Worm (Caenorhabditis elegans) whole organism, L1 larva: ENCODE measurements around the gene R03C1.1.

Experiments
- C04F5.9 ChIP-seq: sonication (generic microtip); optimal IDR thresholded peaks from 2 replicates; lab custom pipeline; 2016; ENCODE audit warnings: missing genetic modification characterization, missing compliant biosample characterization
- C16A3.4 ChIP-seq: fragments of 150-350 bp; optimal IDR thresholded peaks from 2 replicates; lab custom pipeline; 2014; ENCODE audit warnings: missing biosample characterization, missing genetic modification characterization
- C34B4.2 ChIP-seq: sonication (generic microtip); optimal IDR thresholded peaks from 2 replicates; lab custom pipeline; 2017; ENCODE audit warnings: mild to moderate bottlenecking, missing genetic modification characterization, missing compliant biosample characterization
- F16B12.6 ChIP-seq: fragments of 150-350 bp; optimal IDR thresholded peaks from 2 replicates; lab custom pipeline; 2014; ENCODE audit warnings: missing biosample characterization, missing genetic modification characterization
- alr-1 ChIP-seq: fragments of 200-800 bp; sonication (Bioruptor generic); optimal IDR thresholded peaks from 2 replicates; lab custom pipeline; 2018; ENCODE audit warnings: borderline replicate concordance, mild to moderate bottlenecking, missing genetic modification characterization, missing compliant biosample characterization
- blmp-1 ChIP-seq: fragments of 150-350 bp; optimal IDR thresholded peaks from 2 replicates; lab custom pipeline; 2014; ENCODE audit warnings: missing biosample characterization, missing genetic modification characterization
- ceh-63 ChIP-seq: fragments of 200-800 bp; sonication (Bioruptor generic); optimal IDR thresholded peaks from 2 replicates; lab custom pipeline; 2018; ENCODE audit warnings: mild to moderate bottlenecking, missing genetic modification characterization, missing compliant biosample characterization
- ces-1 ChIP-seq: fragments of 150-350 bp; optimal IDR thresholded peaks from 2 replicates; lab custom pipeline; 2014; ENCODE audit warnings: missing biosample characterization, missing genetic modification reagents, missing genetic modification characterization
- dpl-1 ChIP-seq, 3 experiments: fragments of 150-350 bp in 2 of 3; sonication (generic microtip) in 1 of 3; optimal IDR thresholded peaks; 2 replicates each; lab custom pipeline; 2014 to 2017; ENCODE audit warnings: missing biosample characterization in 3 of 3, missing genetic modification characterization in 3 of 3, missing genetic modification reagents in 3 of 3
- dsc-1 ChIP-seq: sonication (generic microtip); optimal IDR thresholded peaks from 2 replicates; lab custom pipeline; 2016; ENCODE audit warnings: mild to moderate bottlenecking, missing genetic modification characterization, missing compliant biosample characterization
- efl-1 ChIP-seq, 4 experiments: fragments of 150-350 bp; optimal IDR thresholded peaks in 3 of 4; peaks in 1 of 4; 1 replicate in 1 of 4; 2 replicates in 3 of 4; lab custom pipeline; 2014; ENCODE audit warnings: missing biosample characterization in 2 of 4, missing genetic modification characterization in 2 of 4, missing genetic modification reagents in 2 of 4
- egl-13 ChIP-seq: sonication (generic microtip); optimal IDR thresholded peaks from 2 replicates; lab custom pipeline; 2016; ENCODE audit warnings: missing genotype, missing genetic modification reagents, missing genetic modification characterization, missing compliant biosample characterization
- elt-2 ChIP-seq: sonication (generic microtip); optimal IDR thresholded peaks from 2 replicates; lab custom pipeline; 2016; ENCODE audit warnings: missing genetic modification characterization, mild to moderate bottlenecking, inconsistent platforms, missing compliant biosample characterization, missing genetic modification reagents
- elt-3 ChIP-seq, 6 experiments: fragments of 150-350 bp in 1 of 6; sonication (generic microtip); optimal IDR thresholded peaks; 2 replicates each; lab custom pipeline; 2017 to 2018; ENCODE audit warnings: missing biosample characterization in 6 of 6, missing genetic modification characterization in 6 of 6, inconsistent platforms in 1 of 6
- ets-5 ChIP-seq: fragments of 200-800 bp; sonication (Bioruptor generic); IDR thresholded peaks from 2 replicates; pipeline ENCODE4 v1.3.6; 2022; ENCODE audit warnings: missing genetic modification characterization, missing compliant biosample characterization
- fkh-4 ChIP-seq: sonication (generic microtip); optimal IDR thresholded peaks from 2 replicates; lab custom pipeline; 2016; ENCODE audit warnings: missing compliant biosample characterization, missing genetic modification characterization, borderline replicate concordance
- fkh-8 ChIP-seq: sonication (generic microtip); optimal IDR thresholded peaks from 2 replicates; lab custom pipeline; 2016; ENCODE audit warnings: mild to moderate bottlenecking, missing genetic modification characterization, missing compliant biosample characterization
- grh-1 ChIP-seq: fragments of 200-800 bp; sonication (Bioruptor generic); IDR thresholded peaks from 2 replicates; pipeline ENCODE4 v1.3.6; 2022; ENCODE audit warnings: missing genetic modification reagents, missing genetic modification characterization, missing compliant biosample characterization
- hlh-17 ChIP-seq: fragments of 200-800 bp; sonication (Bioruptor generic); optimal IDR thresholded peaks from 2 replicates; lab custom pipeline; 2018; ENCODE audit warnings: missing genetic modification characterization, mild to moderate bottlenecking, missing compliant biosample characterization, moderate library complexity, borderline replicate concordance
- jun-1 ChIP-seq: fragments of 150-350 bp; optimal IDR thresholded peaks from 2 replicates; lab custom pipeline; 2014; ENCODE audit warnings: missing biosample characterization, missing genetic modification reagents, missing genetic modification characterization
- lin-13 ChIP-seq: fragments of 150-350 bp; optimal IDR thresholded peaks from 2 replicates; lab custom pipeline; 2014; ENCODE audit warnings: missing biosample characterization, missing genetic modification reagents, missing genetic modification characterization
- lin-14 ChIP-seq: fragments of 200-800 bp; sonication (Bioruptor generic); optimal IDR thresholded peaks from 2 replicates; lab custom pipeline; 2018; ENCODE audit warnings: mild to moderate bottlenecking, missing genetic modification characterization, moderate library complexity, missing compliant biosample characterization
- lin-15B ChIP-seq: fragments of 150-350 bp; sonication (generic microtip); optimal IDR thresholded peaks from 3 replicates; lab custom pipeline; 2014; ENCODE audit warnings: missing biosample characterization, missing genetic modification characterization
- lsy-2 ChIP-seq, 2 experiments: fragments of 150-350 bp; optimal IDR thresholded peaks; 2 replicates each; lab custom pipeline; 2014; ENCODE audit warnings: missing biosample characterization in 2 of 2, missing genetic modification characterization in 2 of 2
- mef-2 ChIP-seq: fragments of 150-350 bp; optimal IDR thresholded peaks from 2 replicates; lab custom pipeline; 2014; ENCODE audit warnings: missing biosample characterization, missing genetic modification characterization
- mep-1 ChIP-seq: fragments of 150-350 bp; optimal IDR thresholded peaks from 2 replicates; lab custom pipeline; 2014; ENCODE audit warnings: missing biosample characterization, missing genetic modification characterization
- nhr-11 ChIP-seq: fragments of 150-350 bp; optimal IDR thresholded peaks from 2 replicates; lab custom pipeline; 2014; ENCODE audit warnings: missing biosample characterization, missing genetic modification characterization
- nhr-19 ChIP-seq: fragments of 200-800 bp; sonication (Bioruptor generic); conservative IDR thresholded peaks from 2 replicates; pipeline ENCODE4 v1.3.6; 2022; ENCODE audit warnings: missing genetic modification characterization, missing compliant biosample characterization
- nhr-20 ChIP-seq: sonication (generic microtip); optimal IDR thresholded peaks from 2 replicates; lab custom pipeline; 2016; ENCODE audit warnings: mild to moderate bottlenecking, missing genetic modification characterization, missing compliant biosample characterization
- nhr-237 ChIP-seq: fragments of 150-350 bp; optimal IDR thresholded peaks from 2 replicates; lab custom pipeline; 2014; ENCODE audit warnings: missing biosample characterization, missing genetic modification characterization
- nhr-47 ChIP-seq: sonication (generic microtip); optimal IDR thresholded peaks from 2 replicates; lab custom pipeline; 2016; ENCODE audit warnings: mild to moderate bottlenecking, missing genetic modification characterization, moderate library complexity, missing compliant biosample characterization
- nhr-71 ChIP-seq: sonication (generic microtip); optimal IDR thresholded peaks from 2 replicates; lab custom pipeline; 2016; ENCODE audit warnings: mild to moderate bottlenecking, missing genetic modification characterization, moderate library complexity, missing compliant biosample characterization
- nhr-76 ChIP-seq: sonication (generic microtip); optimal IDR thresholded peaks from 2 replicates; lab custom pipeline; 2017; ENCODE audit warnings: missing biosample characterization, missing genetic modification characterization
- nhr-77 ChIP-seq: fragments of 150-350 bp; optimal IDR thresholded peaks from 2 replicates; lab custom pipeline; 2014; ENCODE audit warnings: missing biosample characterization, missing genetic modification characterization
- nhr-85 ChIP-seq: sonication (generic microtip); peaks from one replicate; lab custom pipeline; 2016; ENCODE audit warnings: missing genetic modification characterization, inconsistent platforms, missing compliant biosample characterization
- nhr-90 ChIP-seq: sonication (generic microtip); optimal IDR thresholded peaks from 2 replicates; lab custom pipeline; 2016; ENCODE audit warnings: mild to moderate bottlenecking, missing genetic modification characterization, missing compliant biosample characterization; ENCODE audit not compliant: poor library complexity
- pag-3 ChIP-seq: sonication (generic microtip); optimal IDR thresholded peaks from 2 replicates; lab custom pipeline; 2017; ENCODE audit warnings: missing genetic modification characterization, mild to moderate bottlenecking, missing compliant biosample characterization, antibody characterized with exemption, borderline replicate concordance; ENCODE audit not compliant: insufficient read depth
- pax-3 ChIP-seq: fragments of 200-800 bp; sonication (Bioruptor generic); optimal IDR thresholded peaks from 2 replicates; lab custom pipeline; 2018; ENCODE audit warnings: mild to moderate bottlenecking, missing genetic modification characterization, moderate library complexity, missing compliant biosample characterization
- pqm-1 ChIP-seq: sonication (generic microtip); optimal IDR thresholded peaks from 3 replicates; lab custom pipeline; 2017; ENCODE audit warnings: missing biosample characterization, missing genetic modification characterization
- snpc-4 ChIP-seq: fragments of 150-350 bp; optimal IDR thresholded peaks from 2 replicates; lab custom pipeline; 2014; ENCODE audit warnings: missing biosample characterization, missing genetic modification characterization
- snu-23 ChIP-seq: sonication (generic microtip); optimal IDR thresholded peaks from 2 replicates; lab custom pipeline; 2016; ENCODE audit warnings: missing genetic modification characterization, missing compliant biosample characterization
- sox-4 ChIP-seq: sonication (generic microtip); optimal IDR thresholded peaks from 2 replicates; lab custom pipeline; 2016; ENCODE audit warnings: missing genetic modification characterization, missing compliant biosample characterization
- sptf-1 ChIP-seq: fragments of 150-350 bp; optimal IDR thresholded peaks from 2 replicates; lab custom pipeline; 2014; ENCODE audit warnings: missing biosample characterization, missing genetic modification characterization
- tbx-2 ChIP-seq: sonication (generic microtip); optimal IDR thresholded peaks from 2 replicates; lab custom pipeline; 2016; ENCODE audit warnings: missing genetic modification characterization, missing compliant biosample characterization
- tlp-1 ChIP-seq: fragments of 150-350 bp; optimal IDR thresholded peaks from 2 replicates; lab custom pipeline; 2014; ENCODE audit warnings: missing biosample characterization, missing genetic modification characterization
- unc-86 ChIP-seq: sonication (generic microtip); optimal IDR thresholded peaks from 2 replicates; lab custom pipeline; 2016; ENCODE audit warnings: missing genetic modification characterization, missing compliant biosample characterization
- xbp-1 ChIP-seq: sonication (generic microtip); optimal IDR thresholded peaks from 2 replicates; lab custom pipeline; 2016; ENCODE audit warnings: missing genetic modification characterization, missing compliant biosample characterization
- zag-1 ChIP-seq: fragments of 150-350 bp; optimal IDR thresholded peaks from 2 replicates; lab custom pipeline; 2014; ENCODE audit warnings: missing biosample characterization, missing genetic modification characterization
- ztf-4 ChIP-seq: fragments of 150-350 bp; optimal IDR thresholded peaks from 2 replicates; lab custom pipeline; 2014; ENCODE audit warnings: missing biosample characterization, missing genetic modification characterization

R03C1.1 gene

ce11 chrII:14935431-14936071 lies 25.3 kb upstream of the R03C1.1 start:
- TF ChIP-seq C34B4.2 (tag; lab: Kevin White, UChicago) (no peak), pag-3 (tag; lab: Kevin White, UChicago) (no peak), fkh-8 (tag; lab: Kevin White, UChicago) (peak; percentile 32), sox-4 (tag; lab: Kevin White, UChicago) (peak; percentile 51), xbp-1 (tag; lab: Kevin White, UChicago) (no peak), nhr-11 (tag; lab: Kevin White, UChicago) (no peak), zag-1 (no peak), nhr-71 (tag; lab: Kevin White, UChicago) (no peak), lin-15B (tag; lab: Kevin White, UChicago) (no peak), elt-2 (tag; lab: Kevin White, UChicago) (no peak), ztf-4 (tag; lab: Kevin White, UChicago) (no peak), pax-3 (tag; lab: Kevin White, UChicago) (peak; percentile 9), ces-1 (no peak), dsc-1 (tag; lab: Kevin White, UChicago) (peak; percentile 88), nhr-85 (tag; lab: Kevin White, UChicago) (no peak), nhr-19 (GFP tag; lab: Robert Waterston, UW) (no peak), lsy-2 (tag; optimal IDR thresholded peaks at IDR 0.05; lab: Kevin White, UChicago) (no peak), unc-86 (tag; lab: Kevin White, UChicago) (no peak), mep-1 (tag; lab: Kevin White, UChicago) (no peak), snpc-4 (tag; lab: Kevin White, UChicago) (no peak)

- peak; percentile 55 for TF ChIP-seq tbx-2
- no peak for TF ChIP-seq hlh-17 (GFP tag; lab: Kevin White, UChicago)
- TF ChIP-seq fkh-8 (tag; lab: Kevin White, UChicago) = no peak
- TF ChIP-seq nhr-77 (tag; lab: Kevin White, UChicago) = no peak
- TF ChIP-seq nhr-237 (tag; lab: Kevin White, UChicago) = no peak
- no peak for TF ChIP-seq C16A3.4 (tag; lab: Kevin White, UChicago)
- peak; percentile 28 for TF ChIP-seq nhr-71 (tag; lab: Kevin White, UChicago)
- TF ChIP-seq alr-1 (tag; lab: Kevin White, UChicago) = no peak
- no peak for TF ChIP-seq lsy-2 (tag; optimal IDR thresholded peaks at IDR 0.05; lab: Kevin White, UChicago)
- TF ChIP-seq nhr-20 (tag; lab: Kevin White, UChicago) = peak; percentile 7
- no peak for TF ChIP-seq jun-1 (tag; lab: Kevin White, UChicago)
- TF ChIP-seq elt-2 (tag; lab: Kevin White, UChicago) = no peak
- TF ChIP-seq tlp-1 (tag; lab: Kevin White, UChicago) = no peak
- TF ChIP-seq efl-1 (optimal IDR thresholded peaks at IDR 0.05; lab: Kevin White, UChicago) = no peak
- peak in 1 of 2 experiments; percentile 85 for TF ChIP-seq efl-1 (GFP tag; optimal IDR thresholded peaks at IDR 0.05 in 1 of 2; lab: Kevin White, UChicago)
- no peak for TF ChIP-seq sptf-1
- TF ChIP-seq nhr-76 (tag; lab: Kevin White, UChicago) = no peak
- TF ChIP-seq nhr-85 (tag; lab: Kevin White, UChicago) = peak; percentile 51
- TF ChIP-seq F16B12.6 (tag; lab: Kevin White, UChicago) = no peak
- TF ChIP-seq snpc-4 (tag; lab: Kevin White, UChicago) = peak; percentile 79
- TF ChIP-seq pqm-1 = no peak
- peak; percentile 6 for TF ChIP-seq nhr-47
- TF ChIP-seq fkh-4 (tag; lab: Kevin White, UChicago) = no peak
- no peak for TF ChIP-seq nhr-11 (tag; lab: Kevin White, UChicago)
- TF ChIP-seq nhr-90 = peak; percentile 44
- TF ChIP-seq snu-23 (GFP tag; lab: Kevin White, UChicago) = peak; percentile 28
- TF ChIP-seq ceh-63 (GFP tag; lab: Kevin White, UChicago) = no peak
- TF ChIP-seq dpl-1 (GFP tag; optimal IDR thresholded peaks at IDR 0.05; lab: Kevin White, UChicago) = no peak
- no peak for TF ChIP-seq grh-1 (GFP tag; lab: Robert Waterston, UW)
- TF ChIP-seq mef-2 (tag; lab: Kevin White, UChicago) = no peak
- peak; percentile 9 for TF ChIP-seq lin-13 (GFP tag; lab: Kevin White, UChicago)
- TF ChIP-seq ets-5 (GFP tag; lab: Robert Waterston, UW) = no peak
- TF ChIP-seq egl-13 = no peak
- TF ChIP-seq C04F5.9 (tag; lab: Kevin White, UChicago) = no peak
- TF ChIP-seq lin-14 (GFP tag; lab: Kevin White, UChicago) = peak; percentile 39
- peak; percentile 79 for TF ChIP-seq blmp-1 (tag; lab: Kevin White, UChicago)
- TF ChIP-seq unc-86 (tag; lab: Kevin White, UChicago) = no peak
- TF ChIP-seq elt-3 (tag; optimal IDR thresholded peaks at IDR 0.05; lab: Kevin White, UChicago) = peak in 5 of 6 experiments; percentile 15 to 81 (median 33)
These were observed 18.6 kb upstream of the R03C1.1 start for ce11 chrII:14928766-14929165.
